Fruit fly (Drosophila melanogaster) whole organism, embryonic: ENCODE results near the gene CG9150.
A peak's percentile ranks its signal among the peaks of the same experiment; 100 is the strongest.

Experiments used
- CG13775 ChIP-seq: fragments of 200-800 bp; sonication (Bioruptor generic); optimal IDR thresholded peaks from 3 replicates; lab custom pipeline; 2017; ENCODE audit warnings: missing biosample characterization, mild to moderate bottlenecking, missing genetic modification characterization
- CG1603 ChIP-seq: fragments of 200-800 bp; sonication (Bioruptor generic); optimal IDR thresholded peaks from 2 replicates; lab custom pipeline; 2019; ENCODE audit warnings: missing biosample characterization, mild to moderate bottlenecking, missing genetic modification characterization, moderate library complexity
- CG17359 ChIP-seq: fragments of 200-800 bp; sonication (Bioruptor generic); optimal IDR thresholded peaks from 3 replicates; lab custom pipeline; 2018; ENCODE audit warnings: missing biosample characterization, mild to moderate bottlenecking, missing genetic modification characterization, moderate library complexity
- CG17612 ChIP-seq: fragments of 200-800 bp; sonication (Bioruptor generic); IDR thresholded peaks from 2 replicates; pipeline ENCODE4 v1.3.6; 2022; ENCODE audit warnings: missing biosample characterization, missing genetic modification characterization
- CG31388 ChIP-seq: fragments of 200-800 bp; sonication (Bioruptor generic); optimal IDR thresholded peaks from 2 replicates; lab custom pipeline; 2016; ENCODE audit warnings: missing biosample characterization, missing genetic modification characterization
- CG32532 ChIP-seq: fragments of 200-800 bp; sonication (Bioruptor generic); IDR thresholded peaks from 2 replicates; pipeline ENCODE4 v1.3.6; 2022; ENCODE audit warnings: missing biosample characterization, missing genetic modification characterization
- CG3847 ChIP-seq: fragments of 200-800 bp; sonication (Bioruptor generic); IDR thresholded peaks from 2 replicates; pipeline ENCODE4 v1.3.6; 2022; ENCODE audit warnings: missing biosample characterization, missing genetic modification characterization
- CG7556 ChIP-seq: fragments of 200-800 bp; sonication (Bioruptor generic); optimal IDR thresholded peaks from 2 replicates; lab custom pipeline; 2017; ENCODE audit warnings: missing biosample characterization, mild to moderate bottlenecking, missing genetic modification characterization
- CG8359 ChIP-seq: fragments of 200-800 bp; sonication (Bioruptor generic); optimal IDR thresholded peaks from 2 replicates; lab custom pipeline; 2017; ENCODE audit warnings: missing biosample characterization, mild to moderate bottlenecking, missing genetic modification characterization, borderline replicate concordance
- CG8765 ChIP-seq: fragments of 200-800 bp; sonication (Bioruptor generic); IDR thresholded peaks from 2 replicates; pipeline ENCODE4 v1.3.6; 2022; ENCODE audit warnings: missing biosample characterization, missing genetic modification characterization
- CG8924 ChIP-seq: fragments of 200-800 bp; optimal IDR thresholded peaks from 3 replicates; lab custom pipeline; 2019; ENCODE audit warnings: missing biosample characterization, mild to moderate bottlenecking, missing genetic modification characterization, moderate library complexity
- CG9932 ChIP-seq: fragments of 200-800 bp; sonication (Bioruptor generic); IDR thresholded peaks from 2 replicates; pipeline ENCODE4 v1.3.6; 2022; ENCODE audit warnings: missing biosample characterization, missing genetic modification characterization
- E2f1 ChIP-seq: fragments of 200-800 bp; sonication (Bioruptor generic); IDR thresholded peaks from 2 replicates; pipeline ENCODE4 v1.3.6; 2022; ENCODE audit warnings: missing biosample characterization, missing genetic modification characterization
- Kr ChIP-seq: fragments of 200-800 bp; sonication (Bioruptor generic); optimal IDR thresholded peaks from 2 replicates; lab custom pipeline; 2017; ENCODE audit warnings: missing biosample characterization, mild to moderate bottlenecking, missing genetic modification characterization
- Med ChIP-seq: fragments of 200-800 bp; sonication (Bioruptor generic); peaks from one replicate; lab custom pipeline; 2016; ENCODE audit warnings: missing biosample characterization, missing genetic modification characterization, mild to moderate bottlenecking, inconsistent platforms, moderate library complexity
- Xrp1 ChIP-seq: fragments of 200-800 bp; sonication (Bioruptor generic); IDR thresholded peaks from 2 replicates; pipeline ENCODE4 v1.3.6; 2022; ENCODE audit warnings: missing biosample characterization, missing genetic modification characterization
- ac ChIP-seq: fragments of 200-800 bp; sonication (Bioruptor generic); optimal IDR thresholded peaks from 3 replicates; lab custom pipeline; 2017; ENCODE audit warnings: missing biosample characterization, mild to moderate bottlenecking, missing genetic modification characterization
- cato ChIP-seq: fragments of 200-800 bp; sonication (Bioruptor generic); optimal IDR thresholded peaks from 2 replicates; lab custom pipeline; 2016; ENCODE audit warnings: missing biosample characterization, missing genetic modification characterization, borderline replicate concordance
- caup ChIP-seq: fragments of 200-800 bp; sonication (Bioruptor generic); optimal IDR thresholded peaks from 3 replicates; lab custom pipeline; 2017; ENCODE audit warnings: missing biosample characterization, mild to moderate bottlenecking, missing genetic modification characterization, moderate library complexity; ENCODE audit not compliant: severe bottlenecking
- crc ChIP-seq: fragments of 200-800 bp; sonication (Bioruptor generic); optimal IDR thresholded peaks from 2 replicates; lab custom pipeline; 2016; ENCODE audit warnings: missing biosample characterization, missing genetic modification characterization
- dan ChIP-seq: fragments of 200-800 bp; sonication (Bioruptor generic); IDR thresholded peaks from 2 replicates; pipeline ENCODE4 v1.3.6; 2022; ENCODE audit warnings: missing biosample characterization, missing genetic modification characterization
- gcm2 ChIP-seq: fragments of 200-800 bp; sonication (Bioruptor generic); optimal IDR thresholded peaks from 2 replicates; lab custom pipeline; 2016; ENCODE audit warnings: missing biosample characterization, missing genetic modification characterization
- grau ChIP-seq: fragments of 200-800 bp; optimal IDR thresholded peaks from 3 replicates; lab custom pipeline; 2019; ENCODE audit warnings: missing biosample characterization, mild to moderate bottlenecking, missing genetic modification characterization, moderate library complexity
- grn ChIP-seq: fragments of 200-800 bp; sonication (Bioruptor generic); optimal IDR thresholded peaks from 3 replicates; lab custom pipeline; 2017; ENCODE audit warnings: missing biosample characterization, missing genetic modification characterization
- h ChIP-seq: fragments of >200 bp; optimal IDR thresholded peaks from 2 replicates; lab custom pipeline; 2017
- hb ChIP-seq: fragments of 200-800 bp; sonication (Bioruptor generic); IDR thresholded peaks from 3 replicates; pipeline ENCODE4 v1.3.6; 2022; ENCODE audit warnings: missing biosample characterization, missing genetic modification characterization; ENCODE audit not compliant: partially characterized antibody
- hkb ChIP-seq, 2 experiments: fragments of 200-800 bp in 1 of 2; fragments of >200 bp in 1 of 2; sonication (Bioruptor generic) in 1 of 2; IDR thresholded peaks in 1 of 2; optimal IDR thresholded peaks in 1 of 2; 2 replicates each; pipeline versions ENCODE4 v1.3.6 to Lab custom; 2017 to 2022; ENCODE audit warnings: missing biosample characterization in 1 of 2, missing genetic modification characterization in 1 of 2
- knrl ChIP-seq: fragments of 200-800 bp; sonication (Bioruptor generic); IDR thresholded peaks from 3 replicates; pipeline ENCODE4 v1.3.6; 2022; ENCODE audit warnings: missing biosample characterization, missing genetic modification characterization; ENCODE audit not compliant: partially characterized antibody
- onecut ChIP-seq: fragments of 200-800 bp; sonication (Bioruptor generic); IDR thresholded peaks from 2 replicates; pipeline ENCODE4 v1.3.6; 2022; ENCODE audit warnings: missing biosample characterization, missing genetic modification characterization
- phol ChIP-seq: fragments of 200-800 bp; sonication (Bioruptor generic); optimal IDR thresholded peaks from 3 replicates; lab custom pipeline; 2018; ENCODE audit warnings: missing biosample characterization, mild to moderate bottlenecking, missing genetic modification characterization, moderate library complexity
- pzg ChIP-seq: fragments of 200-800 bp; sonication (Bioruptor generic); optimal IDR thresholded peaks from 3 replicates; lab custom pipeline; 2018; ENCODE audit warnings: missing biosample characterization, mild to moderate bottlenecking, missing genetic modification characterization, moderate library complexity
- salm ChIP-seq: fragments of 200-800 bp; sonication (Bioruptor generic); optimal IDR thresholded peaks from 2 replicates; lab custom pipeline; 2018; ENCODE audit warnings: missing biosample characterization, mild to moderate bottlenecking, missing genetic modification characterization
- sob ChIP-seq: fragments of 200-800 bp; sonication (Bioruptor generic); IDR thresholded peaks from 2 replicates; pipeline ENCODE4 v1.3.6; 2022; ENCODE audit warnings: missing biosample characterization, missing genetic modification characterization
- vvl ChIP-seq: fragments of 200-800 bp; sonication (Bioruptor generic); IDR thresholded peaks from 2 replicates; pipeline ENCODE4 v1.3.6; 2022; ENCODE audit warnings: missing biosample characterization, missing genetic modification characterization

Gene CG9150

DNA sequence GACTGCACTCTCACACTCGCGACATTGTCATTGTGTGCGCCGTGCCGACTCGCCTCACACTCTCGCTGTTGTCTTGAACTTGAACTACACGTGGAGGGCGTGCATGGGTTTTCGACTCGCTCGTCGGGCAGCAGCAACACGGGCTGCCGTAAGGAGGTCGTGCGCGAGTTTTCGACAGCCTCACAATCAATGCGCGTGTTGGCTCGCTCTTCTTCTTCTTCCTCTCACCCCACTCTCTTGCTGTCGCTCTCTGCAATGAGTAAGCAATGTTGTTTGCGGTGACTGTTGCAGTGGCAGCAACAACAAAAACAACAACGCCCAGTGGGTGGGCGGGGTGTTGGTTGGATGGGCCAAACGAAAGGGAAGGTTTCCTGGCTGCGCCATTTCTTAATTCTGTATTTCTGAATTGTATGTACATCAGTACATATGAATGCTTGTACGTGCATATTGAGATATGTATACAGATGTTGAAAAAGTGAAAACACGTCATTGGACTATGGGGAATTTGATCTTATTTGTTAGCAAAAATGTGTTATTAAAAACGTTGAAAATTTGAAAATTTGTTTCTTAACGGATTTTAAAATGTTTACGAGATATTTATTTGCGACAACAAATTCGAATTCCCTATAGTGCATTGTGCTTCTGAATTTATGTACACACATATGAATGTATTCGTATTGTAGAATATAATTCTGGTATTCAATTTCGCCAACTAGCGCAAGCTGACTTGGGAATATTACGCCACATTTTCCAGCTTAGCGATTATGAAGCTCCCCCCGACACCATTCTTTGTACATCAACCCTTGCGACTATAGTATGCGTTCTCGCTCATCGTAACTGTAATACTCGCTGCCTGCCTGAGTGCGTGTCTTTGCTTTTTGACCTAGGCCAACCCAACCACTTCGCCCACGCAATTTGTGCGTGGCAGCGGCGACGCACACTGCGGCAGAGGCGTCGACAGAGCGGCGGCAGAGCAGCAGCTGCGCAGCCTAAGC is 20.3 kb upstream of the CG9150 start (continued):
- TF ChIP-seq CG7556 (peak; percentile 68), Xrp1 (GFP tag; lab: Robert Waterston, UW) (0 out of 2 replicates have a peak, but pooled peaks have one; percentile 5), ac (GFP tag; lab: Kevin White, UChicago) (peak; percentile 1), CG3847 (0 out of 2 replicates have a peak, but pooled peaks have one; percentile 24), CG1603 (tag; lab: Kevin White, UChicago) (peak; percentile 15), CG31388 (GFP tag; lab: Kevin White, UChicago) (no peak), onecut (peak; percentile 90), dan (no peak), pzg (no peak), phol (tag; lab: Kevin White, UChicago) (no peak), vvl (peak; percentile 61), caup (GFP tag; lab: Kevin White, UChicago) (peak; percentile 35), CG8924 (tag; lab: Kevin White, UChicago) (peak; percentile 62), CG9932 (GFP tag; lab: Robert Waterston, UW) (peak; percentile 39; the same call in 1 of the 2 replicates), salm (tag; lab: Kevin White, UChicago) (no peak), h (lab: Kevin White, UChicago) (no peak), gcm2 (no peak), CG32532 (GFP tag; lab: Robert Waterston, UW) (peak; percentile 41; the same call in 1 of the 2 replicates), CG17359 (tag; lab: Kevin White, UChicago) (peak; percentile 30), hkb (optimal IDR thresholded peaks at IDR 0.05; lab: Kevin White, UChicago) (no peak), hkb (GFP tag; IDR thresholded peaks at IDR 0.05; lab: Robert Waterston, UW) (0 out of 2 replicates have a peak, but pooled peaks have one; percentile 11), cato (GFP tag; lab: Kevin White, UChicago) (no peak), crc (GFP tag; lab: Kevin White, UChicago) (no peak), CG8359 (peak; percentile 0), CG17612 (GFP tag; lab: Robert Waterston, UW) (no peak), knrl (peak; percentile 50; the same call in 2 of the 3 replicates), Kr (GFP tag; lab: Kevin White, UChicago) (peak; percentile 65)

DNA sequence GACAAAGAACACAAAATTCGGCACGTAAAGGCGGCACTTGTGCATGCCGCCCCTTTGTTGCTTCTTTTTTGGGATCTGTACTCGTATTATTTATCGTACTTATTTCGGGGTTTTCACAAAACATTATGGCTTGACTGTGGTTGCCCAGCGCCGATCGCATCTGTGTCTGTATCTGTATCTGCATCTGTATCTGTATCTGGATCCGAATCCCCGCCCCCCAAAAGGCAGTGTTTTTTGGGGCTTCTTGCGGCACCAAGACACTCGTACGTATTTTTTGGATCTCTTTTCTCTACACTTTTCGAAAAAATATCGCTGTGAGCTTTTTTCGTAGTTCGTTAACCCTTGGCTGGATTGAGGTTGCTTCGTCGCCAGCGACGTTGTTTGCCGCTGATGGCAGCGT is 19.3 kb upstream of the CG9150 start:
- TF ChIP-seq grn (GFP tag; lab: Kevin White, UChicago) (peak; percentile 44), hkb (optimal IDR thresholded peaks at IDR 0.05; lab: Kevin White, UChicago) (peak; percentile 4), hkb (GFP tag; IDR thresholded peaks at IDR 0.05; lab: Robert Waterston, UW) (no peak), hb (GFP tag; lab: Robert Waterston, UW) (no peak), CG13775 (GFP tag; lab: Kevin White, UChicago) (no peak)

dm6 chr2L:6086771-6087170 is 18.4 kb upstream of the CG9150 start:
- TF ChIP-seq CG8765 = 0 out of 2 replicates have a peak, but pooled peaks have one; percentile 33
- peak; percentile 27; the same call in 1 of the 2 replicates for TF ChIP-seq sob (GFP tag; lab: Robert Waterston, UW)
- TF ChIP-seq E2f1 = no peak
- TF ChIP-seq grau (tag; lab: Kevin White, UChicago) = peak; percentile 5
- TF ChIP-seq Med (GFP tag; lab: Kevin White, UChicago) = peak; percentile 13
